Fruit fly (Drosophila melanogaster) ovary, adult (tissue): ENCODE data around the gene CG32643.

Source experiments
- CG17801 ChIP-seq: fragments of 200-800 bp; optimal IDR thresholded peaks from 2 replicates; lab custom pipeline; 2019; ENCODE audit warnings: missing biosample characterization, mild to moderate bottlenecking, missing genetic modification characterization, moderate library complexity; ENCODE audit not compliant: partially characterized antibody

The CG32643 gene

dm6 chrX:13023777-13024176, 39.5 kb downstream of the CG32643 start:
- no peak for TF ChIP-seq CG17801 (GFP tag; lab: Kevin White, UChicago)
